Worm (Caenorhabditis elegans) whole organism, mixed stage, embryonic: Measurements from ENCODE around the gene oma-2.

Source experiments
- elt-1 ChIP-seq: sonication (generic microtip); optimal IDR thresholded peaks from 2 replicates; lab custom pipeline; 2017; ENCODE audit warnings: missing genetic modification characterization, mild to moderate bottlenecking, missing compliant biosample characterization, antibody characterized with exemption, moderate library complexity, borderline replicate concordance; ENCODE audit not compliant: insufficient read depth
- elt-3 ChIP-seq: fragments of 150-350 bp; optimal IDR thresholded peaks from 2 replicates; lab custom pipeline; 2014; ENCODE audit warnings: missing biosample characterization, missing genetic modification characterization
- nhr-76 ChIP-seq: sonication (generic microtip); optimal IDR thresholded peaks from 2 replicates; lab custom pipeline; 2017; ENCODE audit warnings: missing biosample characterization, missing genetic modification characterization

- TF ChIP-seq elt-1 (tag; lab: Kevin White, UChicago) = no peak
- no peak for TF ChIP-seq nhr-76 (tag; lab: Kevin White, UChicago)
- no peak for TF ChIP-seq elt-3 (tag; lab: Kevin White, UChicago)
These were observed 10.3 kb upstream of the oma-2 start for ce11 chrV:8018919-8019318.
